Worm (Caenorhabditis elegans): Measurements from ENCODE around the gene F16B4.5.

- TF ChIP-seq him-1 (tag; optimal IDR thresholded peaks at IDR 0.05) (no peak), W03F9.2 (tag; optimal IDR thresholded peaks at IDR 0.05) (no peak), dao-5 (tag; optimal IDR thresholded peaks at IDR 0.05) (no peak)
These were observed 15.6 kb upstream of the F16B4.5 start for ce11 chrV:1572585-1572984.

Measured in whole organism, L4/young adult.